Worm (Caenorhabditis elegans): ENCODE measurements around the gene C01G10.15.
A peak's percentile ranks its signal among the peaks of the same experiment; 100 is the strongest.

C01G10.15 gene

ce11 chrV:15060595-15060994, 26.5 kb downstream of the C01G10.15 start:
- no peak for TF ChIP-seq alr-1 (tag; optimal IDR thresholded peaks at IDR 0.05)
- no peak for TF ChIP-seq nhr-77 (tag; optimal IDR thresholded peaks at IDR 0.05)
- TF ChIP-seq nhr-237 (tag; optimal IDR thresholded peaks at IDR 0.05): no peak
- no peak for TF ChIP-seq nhr-12 (tag; optimal IDR thresholded peaks at IDR 0.05)
- no peak for TF ChIP-seq lin-11 (tag; optimal IDR thresholded peaks at IDR 0.05)
- no peak for TF ChIP-seq ztf-11 (tag; optimal IDR thresholded peaks at IDR 0.05)
- TF ChIP-seq nhr-6 (tag; optimal IDR thresholded peaks at IDR 0.05): no peak
- no peak for TF ChIP-seq Y55F3AM.14 (GFP tag; optimal IDR thresholded peaks at IDR 0.05)
- no peak for TF ChIP-seq egl-27 (tag; optimal IDR thresholded peaks at IDR 0.05)
- TF ChIP-seq sma-9 (GFP tag; optimal IDR thresholded peaks at IDR 0.05): no peak
- no peak for TF ChIP-seq sma-9 (tag; optimal IDR thresholded peaks at IDR 0.05)
- TF ChIP-seq unc-39 (tag; optimal IDR thresholded peaks at IDR 0.05): no peak
- no peak for TF ChIP-seq sem-4 (tag; optimal IDR thresholded peaks at IDR 0.05)
- no peak for TF ChIP-seq lsy-2 (tag; optimal IDR thresholded peaks at IDR 0.05)
- TF ChIP-seq unc-62 (GFP tag; optimal IDR thresholded peaks at IDR 0.05): no peak
- no peak for TF ChIP-seq elt-1 (tag; optimal IDR thresholded peaks at IDR 0.05)
- TF ChIP-seq ztf-4 (tag; optimal IDR thresholded peaks at IDR 0.05): no peak

ce11 chrV:15059534-15059933, 27.6 kb downstream of the C01G10.15 start, which contains the start of the genes mcm-3 and C25D7.15:
TSS of gene mcm-3 (minus strand) at chrV:15059599.
TSS of gene C25D7.15 (plus strand) at chrV:15059808.
- TF ChIP-seq nhr-129 (tag; optimal IDR thresholded peaks at IDR 0.05) (peak; percentile 36), sma-3 (GFP tag; optimal IDR thresholded peaks at IDR 0.05) (no peak), gmeb-1 (tag; optimal IDR thresholded peaks at IDR 0.05) (peak; percentile 75), C34F6.9 (tag; optimal IDR thresholded peaks at IDR 0.05) (peak; percentile 39)

- TF ChIP-seq mab-5 (tag; optimal IDR thresholded peaks at IDR 0.05) (no peak), unc-55 (GFP tag; optimal IDR thresholded peaks at IDR 0.05) (no peak), snpc-4 (tag; optimal IDR thresholded peaks at IDR 0.05) (no peak), nhr-21 (tag; optimal IDR thresholded peaks at IDR 0.05) (no peak), blmp-1 (tag; optimal IDR thresholded peaks at IDR 0.05; ENCODE audit: insufficient read depth) (no peak), gmeb-1 (tag; optimal IDR thresholded peaks at IDR 0.05) (no peak), Y55F3AM.14 (GFP tag; optimal IDR thresholded peaks at IDR 0.05) (no peak), skn-1 (tag; optimal IDR thresholded peaks at IDR 0.05) (no peak), C34F6.9 (tag; optimal IDR thresholded peaks at IDR 0.05) (no peak), mbf-1 (tag; optimal IDR thresholded peaks at IDR 0.05) (no peak), nhr-6 (tag; optimal IDR thresholded peaks at IDR 0.05) (no peak), dmd-4 (tag; optimal IDR thresholded peaks at IDR 0.05) (no peak), nhr-25 (tag; optimal IDR thresholded peaks at IDR 0.05) (no peak), lin-39 (tag; optimal IDR thresholded peaks at IDR 0.05) (no peak), ZK546.5 (tag; optimal IDR thresholded peaks at IDR 0.05) (no peak), sma-3 (GFP tag; optimal IDR thresholded peaks at IDR 0.05) (no peak), mdl-1 (tag; optimal IDR thresholded peaks at IDR 0.05) (no peak), lin-11 (tag; optimal IDR thresholded peaks at IDR 0.05) (no peak)
Measured at ce11 chrV:15058965-15059364, 28.1 kb downstream of the C01G10.15 start.

ce11 chrV:15058423-15058822, 28.7 kb downstream of the C01G10.15 start:
- TF ChIP-seq nhr-129 (tag; optimal IDR thresholded peaks at IDR 0.05) (no peak), lin-11 (tag; optimal IDR thresholded peaks at IDR 0.05) (no peak), skn-1 (tag; optimal IDR thresholded peaks at IDR 0.05) (no peak), ceh-82 (tag; optimal IDR thresholded peaks at IDR 0.05) (no peak), aly-2 (tag; optimal IDR thresholded peaks at IDR 0.05) (no peak), nhr-6 (tag; optimal IDR thresholded peaks at IDR 0.05) (no peak)

ce11 chrV:15057724-15058123, 29.4 kb downstream of the C01G10.15 start:
- TF ChIP-seq fos-1 (tag; optimal IDR thresholded peaks at IDR 0.05): no peak
